Worm (Caenorhabditis elegans) whole organism, L2 larva: Measurements from ENCODE around the gene acbp-5.
A peak's percentile ranks its signal among the peaks of the same experiment; 100 is the strongest.

Source experiments
- ama-1 ChIP-seq: fragments of 150-350 bp; optimal IDR thresholded peaks from 2 replicates; lab custom pipeline; 2018; ENCODE audit warnings: inconsistent platforms
- blmp-1 ChIP-seq: sonication (generic microtip); optimal IDR thresholded peaks from 2 replicates; lab custom pipeline; 2017; ENCODE audit warnings: missing genetic modification characterization, mild to moderate bottlenecking, missing compliant biosample characterization, antibody characterized with exemption, moderate library complexity; ENCODE audit not compliant: insufficient read depth
- skn-1 ChIP-seq: sonication (generic microtip); optimal IDR thresholded peaks from 2 replicates; lab custom pipeline; 2017; ENCODE audit warnings: missing biosample characterization, missing genetic modification characterization
- sma-9 ChIP-seq, 2 experiments: fragments of 150-350 bp in 1 of 2; sonication (generic microtip) in 1 of 2; optimal IDR thresholded peaks; 2 replicates each; lab custom pipeline; 2014 to 2016; ENCODE audit warnings: missing genetic modification characterization in 2 of 2, mild to moderate bottlenecking in 1 of 2, missing biosample characterization in 1 of 2, missing compliant biosample characterization in 1 of 2, missing genetic modification reagents in 1 of 2, moderate library complexity in 1 of 2
- ztf-1 ChIP-seq: fragments of 200-800 bp; sonication (Bioruptor generic); conservative IDR thresholded peaks from 2 replicates; pipeline ENCODE4 v1.3.6; 2022; ENCODE audit warnings: missing genetic modification characterization, missing compliant biosample characterization
- ztf-4 ChIP-seq: fragments of 150-350 bp; optimal IDR thresholded peaks from 2 replicates; lab custom pipeline; 2014; ENCODE audit warnings: missing biosample characterization, missing genetic modification characterization

DNA sequence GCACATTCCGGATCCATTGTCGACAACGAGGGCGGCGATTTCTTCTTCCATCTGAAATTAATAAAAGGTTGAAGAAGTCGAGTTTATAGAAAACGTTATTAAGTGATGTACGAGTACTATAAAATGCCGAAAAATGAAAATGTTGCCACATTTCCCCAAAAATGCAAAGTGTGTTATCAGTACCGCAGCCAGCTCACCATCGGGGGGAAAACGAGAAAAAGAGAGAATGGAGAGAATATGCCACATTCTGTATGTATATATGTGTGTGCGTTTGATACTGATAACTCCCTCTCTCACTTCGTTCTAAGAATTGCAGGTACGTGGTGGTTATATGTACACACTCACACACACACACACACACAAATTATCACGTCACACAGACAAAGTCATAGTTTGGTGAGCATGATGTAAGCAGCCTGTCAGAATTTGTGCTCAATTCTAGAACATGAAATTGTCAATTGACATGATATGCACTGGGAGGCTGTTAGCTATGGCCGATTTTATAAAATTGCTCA is 35.4 kb downstream of the acbp-5 start, which contains the start of gene act-5:
- TF ChIP-seq skn-1 (tag; lab: Kevin White, UChicago) (no peak), sma-9 (GFP tag; optimal IDR thresholded peaks at IDR 0.05; lab: Kevin White, UChicago) (peak; percentile 71), sma-9 (tag; optimal IDR thresholded peaks at IDR 0.05; lab: Kevin White, UChicago) (no peak), ama-1 (lab: Kevin White, UChicago) (no peak), ztf-4 (no peak), blmp-1 (tag; lab: Kevin White, UChicago) (no peak), ztf-1 (no peak)
